Fruit fly (Drosophila melanogaster): Measurements from ENCODE around the gene Bcat.

- no peak for TF ChIP-seq CG9139 (GFP tag; optimal IDR thresholded peaks at IDR 0.05)
- no peak for TF ChIP-seq Blimp-1 (GFP tag; optimal IDR thresholded peaks at IDR 0.05)
- TF ChIP-seq CG11902 (GFP tag; optimal IDR thresholded peaks at IDR 0.05): no peak
Measured at dm6 chrX:13370826-13371703, 25.6 kb upstream of the Bcat start.
